Fruit fly (Drosophila melanogaster) whole organism, embryonic: ENCODE measurements around the gene pix.

Experiments
- Ada2b ChIP-seq: fragments of 200-800 bp; sonication (Bioruptor generic); IDR thresholded peaks from 2 replicates; pipeline ENCODE4 v1.3.6; 2022; ENCODE audit warnings: missing biosample characterization, missing genetic modification characterization
- BEAF-32 ChIP-seq: fragments of 200-800 bp; sonication (Bioruptor generic); optimal IDR thresholded peaks from 3 replicates; lab custom pipeline; 2017; ENCODE audit warnings: missing biosample characterization, missing genetic modification characterization, mild to moderate bottlenecking, moderate library complexity, missing genetic modification reagents
- Bgb ChIP-seq: fragments of 200-800 bp; sonication (Bioruptor generic); IDR thresholded peaks from 2 replicates; pipeline ENCODE4 v1.3.6; 2022; ENCODE audit warnings: missing biosample characterization, missing genetic modification characterization; ENCODE audit not compliant: partially characterized antibody
- CG11723 ChIP-seq: fragments of 200-800 bp; sonication (Bioruptor generic); optimal IDR thresholded peaks from 2 replicates; lab custom pipeline; 2017; ENCODE audit warnings: missing biosample characterization, mild to moderate bottlenecking, missing genetic modification characterization
- CG12299 ChIP-seq: fragments of 200-800 bp; sonication (Bioruptor generic); optimal IDR thresholded peaks from 2 replicates; lab custom pipeline; 2018; ENCODE audit warnings: missing biosample characterization, mild to moderate bottlenecking, missing genetic modification characterization
- CG12942 ChIP-seq: fragments of 200-800 bp; sonication (Bioruptor generic); optimal IDR thresholded peaks from 3 replicates; lab custom pipeline; 2016; ENCODE audit warnings: missing biosample characterization, missing genetic modification characterization
- CG13894 ChIP-seq: fragments of 200-800 bp; sonication (Bioruptor generic); optimal IDR thresholded peaks from 3 replicates; lab custom pipeline; 2018; ENCODE audit warnings: missing biosample characterization, mild to moderate bottlenecking, missing genetic modification characterization, moderate library complexity
- CG14050 ChIP-seq: fragments of 200-800 bp; sonication (Bioruptor generic); IDR thresholded peaks from 3 replicates; pipeline ENCODE4 v1.3.6; 2022; ENCODE audit warnings: missing biosample characterization, missing genetic modification characterization
- CG15011 ChIP-seq: fragments of 200-800 bp; sonication (Bioruptor generic); optimal IDR thresholded peaks from 3 replicates; lab custom pipeline; 2018; ENCODE audit warnings: missing biosample characterization, mild to moderate bottlenecking, missing genetic modification characterization
- CG15601 ChIP-seq: fragments of 200-800 bp; sonication (Bioruptor generic); optimal IDR thresholded peaks from 3 replicates; lab custom pipeline; 2019; ENCODE audit warnings: missing biosample characterization, mild to moderate bottlenecking, missing genetic modification characterization, moderate library complexity
- CG1603 ChIP-seq: fragments of 200-800 bp; sonication (Bioruptor generic); optimal IDR thresholded peaks from 2 replicates; lab custom pipeline; 2019; ENCODE audit warnings: missing biosample characterization, mild to moderate bottlenecking, missing genetic modification characterization, moderate library complexity
- CG2199 ChIP-seq: fragments of 200-800 bp; sonication (Bioruptor generic); IDR thresholded peaks from 3 replicates; pipeline ENCODE4 v1.3.6; 2022; ENCODE audit warnings: missing biosample characterization, missing genetic modification characterization
- CG31388 ChIP-seq: fragments of 200-800 bp; sonication (Bioruptor generic); optimal IDR thresholded peaks from 2 replicates; lab custom pipeline; 2016; ENCODE audit warnings: missing biosample characterization, missing genetic modification characterization
- CG32772 ChIP-seq: fragments of 200-800 bp; sonication (Bioruptor generic); IDR thresholded peaks from 2 replicates; pipeline ENCODE4 v1.3.6; 2022; ENCODE audit warnings: missing biosample characterization, missing genetic modification characterization
- CG6272 ChIP-seq: fragments of 200-800 bp; sonication (Bioruptor generic); IDR thresholded peaks from 2 replicates; pipeline ENCODE4 v1.3.6; 2022; ENCODE audit warnings: missing biosample characterization, missing genetic modification characterization
- CG7271 ChIP-seq: fragments of 200-800 bp; sonication (Bioruptor generic); optimal IDR thresholded peaks from 2 replicates; lab custom pipeline; 2018; ENCODE audit warnings: missing biosample characterization, mild to moderate bottlenecking, missing genetic modification characterization, moderate library complexity
- CG7963 ChIP-seq: fragments of 200-800 bp; sonication (Bioruptor generic); IDR thresholded peaks from 3 replicates; pipeline ENCODE4 v1.3.6; 2022; ENCODE audit warnings: missing biosample characterization, missing genetic modification characterization; ENCODE audit not compliant: partially characterized antibody
- CG8765 ChIP-seq: fragments of 200-800 bp; sonication (Bioruptor generic); IDR thresholded peaks from 2 replicates; pipeline ENCODE4 v1.3.6; 2022; ENCODE audit warnings: missing biosample characterization, missing genetic modification characterization
- CG9215 ChIP-seq: fragments of 200-800 bp; sonication (Bioruptor generic); IDR thresholded peaks from 2 replicates; pipeline ENCODE4 v1.3.6; 2022; ENCODE audit warnings: missing biosample characterization, missing genetic modification characterization
- CG9609 ChIP-seq: fragments of 200-800 bp; sonication (Bioruptor generic); optimal IDR thresholded peaks from 3 replicates; lab custom pipeline; 2016; ENCODE audit warnings: missing biosample characterization, missing genetic modification characterization
- Dek ChIP-seq: fragments of 200-800 bp; sonication (Bioruptor generic); optimal IDR thresholded peaks from 3 replicates; lab custom pipeline; 2019; ENCODE audit warnings: missing biosample characterization, mild to moderate bottlenecking, missing genetic modification characterization, moderate library complexity
- ERR ChIP-seq: fragments of 200-800 bp; sonication (Bioruptor generic); optimal IDR thresholded peaks from 2 replicates; lab custom pipeline; 2016; ENCODE audit warnings: missing biosample characterization, missing genetic modification characterization
- Ets65A ChIP-seq: fragments of 200-800 bp; sonication (Bioruptor generic); peaks from one replicate; lab custom pipeline; 2016; ENCODE audit warnings: missing biosample characterization, missing genetic modification characterization
- H2.0 ChIP-seq: fragments of 200-800 bp; sonication (Bioruptor generic); IDR thresholded peaks from 2 replicates; pipeline ENCODE4 v1.3.6; 2022; ENCODE audit warnings: missing biosample characterization, missing genetic modification characterization
- HLH3B ChIP-seq: fragments of 200-800 bp; sonication (Bioruptor generic); IDR thresholded peaks from 2 replicates; pipeline ENCODE4 v1.3.6; 2022; ENCODE audit warnings: missing biosample characterization, missing genetic modification characterization
- Hmr ChIP-seq: fragments of 200-800 bp; sonication (Bioruptor generic); optimal IDR thresholded peaks from 3 replicates; lab custom pipeline; 2017; ENCODE audit warnings: mild to moderate bottlenecking, missing biosample characterization, missing genetic modification reagents, missing genetic modification characterization
- Kr ChIP-seq: fragments of 200-800 bp; sonication (Bioruptor generic); optimal IDR thresholded peaks from 2 replicates; lab custom pipeline; 2017; ENCODE audit warnings: missing biosample characterization, mild to moderate bottlenecking, missing genetic modification characterization
- NC2α ChIP-seq: fragments of 200-800 bp; sonication (Bioruptor generic); optimal IDR thresholded peaks from 2 replicates; lab custom pipeline; 2016; ENCODE audit warnings: missing biosample characterization, missing genetic modification characterization
- Pdp1 ChIP-seq, 2 experiments: fragments of 200-800 bp; sonication (Bioruptor generic); optimal IDR thresholded peaks; 3 replicates each; lab custom pipeline; 2016; ENCODE audit warnings: missing biosample characterization in 2 of 2, missing genetic modification characterization in 2 of 2, mild to moderate bottlenecking in 1 of 2, moderate library complexity in 1 of 2
- Ravus ChIP-seq: fragments of 200-800 bp; sonication (Bioruptor generic); IDR thresholded peaks from 2 replicates; pipeline ENCODE4 v1.3.6; 2022; ENCODE audit warnings: missing biosample characterization, missing genetic modification characterization
- Tbp ChIP-seq: fragments of >200 bp; optimal IDR thresholded peaks from 2 replicates; lab custom pipeline; 2018; ENCODE audit warnings: missing biosample characterization, missing genetic modification characterization
- Xrp1 ChIP-seq: fragments of 200-800 bp; sonication (Bioruptor generic); IDR thresholded peaks from 2 replicates; pipeline ENCODE4 v1.3.6; 2022; ENCODE audit warnings: missing biosample characterization, missing genetic modification characterization
- amos ChIP-seq: fragments of 200-800 bp; sonication (Bioruptor generic); IDR thresholded peaks from 2 replicates; pipeline ENCODE4 v1.3.6; 2022; ENCODE audit warnings: missing biosample characterization, missing genetic modification characterization; ENCODE audit not compliant: partially characterized antibody
- btn ChIP-seq: fragments of 200-800 bp; sonication (Bioruptor generic); optimal IDR thresholded peaks from 2 replicates; lab custom pipeline; 2016; ENCODE audit warnings: missing biosample characterization, missing genetic modification characterization
- cato ChIP-seq: fragments of 200-800 bp; sonication (Bioruptor generic); optimal IDR thresholded peaks from 2 replicates; lab custom pipeline; 2016; ENCODE audit warnings: missing biosample characterization, missing genetic modification characterization, borderline replicate concordance
- cg ChIP-seq: fragments of 200-800 bp; sonication (Bioruptor generic); optimal IDR thresholded peaks from 3 replicates; lab custom pipeline; 2019; ENCODE audit warnings: missing biosample characterization, mild to moderate bottlenecking, missing genetic modification characterization, moderate library complexity
- h ChIP-seq: fragments of >200 bp; optimal IDR thresholded peaks from 2 replicates; lab custom pipeline; 2017
- hth ChIP-seq: fragments of >200 bp; optimal IDR thresholded peaks from 2 replicates; lab custom pipeline; 2017; ENCODE audit warnings: inconsistent platforms
- jumu ChIP-seq: fragments of 200-800 bp; sonication (Bioruptor generic); optimal IDR thresholded peaks from 3 replicates; lab custom pipeline; 2016; ENCODE audit warnings: missing biosample characterization, missing genetic modification characterization
- lab ChIP-seq: fragments of 200-800 bp; sonication (Bioruptor generic); optimal IDR thresholded peaks from 3 replicates; lab custom pipeline; 2017; ENCODE audit warnings: missing biosample characterization, missing genetic modification characterization, mild to moderate bottlenecking, moderate library complexity, missing genetic modification reagents
- nmo ChIP-seq: fragments of 200-800 bp; sonication (Bioruptor generic); optimal IDR thresholded peaks from 2 replicates; lab custom pipeline; 2018; ENCODE audit warnings: missing biosample characterization, mild to moderate bottlenecking, missing genetic modification characterization, moderate library complexity
- pros ChIP-seq: fragments of 200-800 bp; sonication (Bioruptor generic); optimal IDR thresholded peaks from 3 replicates; lab custom pipeline; 2019; ENCODE audit warnings: missing biosample characterization, mild to moderate bottlenecking, missing genetic modification characterization, moderate library complexity
- ro ChIP-seq: fragments of 200-800 bp; sonication (Bioruptor generic); IDR thresholded peaks from 2 replicates; pipeline ENCODE4 v1.3.6; 2022; ENCODE audit warnings: missing biosample characterization, missing genetic modification characterization
- row ChIP-seq: fragments of 200-800 bp; sonication (Bioruptor generic); IDR thresholded peaks from 3 replicates; pipeline ENCODE4 v1.3.6; 2022; ENCODE audit warnings: missing biosample characterization, missing genetic modification characterization
- salm ChIP-seq: fragments of 200-800 bp; sonication (Bioruptor generic); optimal IDR thresholded peaks from 2 replicates; lab custom pipeline; 2018; ENCODE audit warnings: missing biosample characterization, mild to moderate bottlenecking, missing genetic modification characterization
- schlank ChIP-seq: fragments of 200-800 bp; sonication (Bioruptor generic); optimal IDR thresholded peaks from 2 replicates; lab custom pipeline; 2018; ENCODE audit warnings: missing biosample characterization, mild to moderate bottlenecking, missing genetic modification characterization
- sisA ChIP-seq: fragments of 200-800 bp; sonication (Bioruptor generic); IDR thresholded peaks from 2 replicates; pipeline ENCODE4 v1.3.6; 2022; ENCODE audit warnings: missing biosample characterization, missing genetic modification characterization
- vnd ChIP-seq: fragments of 200-800 bp; sonication (Bioruptor generic); IDR thresholded peaks from 3 replicates; pipeline ENCODE4 v1.3.6; 2022; ENCODE audit warnings: missing biosample characterization, missing genetic modification characterization; ENCODE audit not compliant: partially characterized antibody
- wor ChIP-seq: fragments of 200-800 bp; sonication (Bioruptor generic); IDR thresholded peaks from 2 replicates; pipeline ENCODE4 v1.3.6; 2022; ENCODE audit warnings: missing biosample characterization, missing genetic modification characterization

The pix gene

dm6 chr3L:9011485-9012389 is 37.2 kb upstream of the pix start (continued):
- TF ChIP-seq Bgb (GFP tag; lab: Robert Waterston, UW) (no peak), CG6272 (peak; percentile 55; the same call in 1 of the 2 replicates), CG7271 (tag; lab: Kevin White, UChicago) (no peak), CG32772 (GFP tag; lab: Robert Waterston, UW) (peak; percentile 82), Kr (GFP tag; lab: Kevin White, UChicago) (no peak), CG1603 (tag; lab: Kevin White, UChicago) (peak; percentile 93), sisA (peak; percentile 84), hth (lab: Kevin White, UChicago) (peak; percentile 48), NC2α (GFP tag; lab: Kevin White, UChicago) (peak; percentile 51), CG15011 (no peak), CG14050 (peak; percentile 15; the same call in 1 of the 3 replicates), H2.0 (GFP tag; lab: Robert Waterston, UW) (peak; percentile 74), row (GFP tag; lab: Robert Waterston, UW) (peak; percentile 87), cato (peak; percentile 42), wor (peak; percentile 67), salm (tag; lab: Kevin White, UChicago) (peak; percentile 6), schlank (tag; lab: Kevin White, UChicago) (no peak), Ada2b (peak; percentile 58), CG8765 (peak; percentile 93), Ets65A (GFP tag; lab: Kevin White, UChicago) (peak; percentile 98), btn (GFP tag; lab: Kevin White, UChicago) (peak; percentile 72), nmo (peak; percentile 83), Hmr (GFP tag; lab: Kevin White, UChicago) (no peak), BEAF-32 (GFP tag; lab: Kevin White, UChicago) (no peak), lab (GFP tag; lab: Kevin White, UChicago) (peak; percentile 34), cg (GFP tag; lab: Kevin White, UChicago) (no peak), pros (GFP tag; lab: Kevin White, UChicago) (no peak), Pdp1 (GFP tag; optimal IDR thresholded peaks at IDR 0.05; lab: Kevin White, UChicago) (peak; percentile 70 to 78), CG11723 (GFP tag; lab: Kevin White, UChicago) (peak; percentile 42), CG2199 (peak; percentile 85; the same call in 2 of the 3 replicates), CG7963 (GFP tag; lab: Robert Waterston, UW) (no peak), amos (GFP tag; lab: Robert Waterston, UW) (no peak), jumu (GFP tag; lab: Kevin White, UChicago) (peak; percentile 85), CG15601 (peak; percentile 68), CG31388 (peak; percentile 47), CG9215 (GFP tag; lab: Robert Waterston, UW) (peak; percentile 50), Xrp1 (GFP tag; lab: Robert Waterston, UW) (peak; percentile 93), ERR (GFP tag; lab: Kevin White, UChicago) (peak; percentile 28), CG12299 (tag; lab: Kevin White, UChicago) (no peak), CG13894 (no peak), h (lab: Kevin White, UChicago) (no peak), vnd (GFP tag; lab: Robert Waterston, UW) (no peak), ro (peak; percentile 68; the same call in 1 of the 2 replicates), Dek (tag; lab: Kevin White, UChicago) (no peak), CG12942 (GFP tag; lab: Kevin White, UChicago) (peak; percentile 49), Ravus (GFP tag; lab: Robert Waterston, UW) (no peak; the same call in 1 of the 2 replicates), CG9609 (peak; percentile 69), Tbp (GFP tag; lab: Kevin White, UChicago) (no peak), HLH3B (GFP tag; lab: Robert Waterston, UW) (peak; percentile 80)
